Worm (Caenorhabditis elegans): Measurements from ENCODE around the gene deg-3.

DNA sequence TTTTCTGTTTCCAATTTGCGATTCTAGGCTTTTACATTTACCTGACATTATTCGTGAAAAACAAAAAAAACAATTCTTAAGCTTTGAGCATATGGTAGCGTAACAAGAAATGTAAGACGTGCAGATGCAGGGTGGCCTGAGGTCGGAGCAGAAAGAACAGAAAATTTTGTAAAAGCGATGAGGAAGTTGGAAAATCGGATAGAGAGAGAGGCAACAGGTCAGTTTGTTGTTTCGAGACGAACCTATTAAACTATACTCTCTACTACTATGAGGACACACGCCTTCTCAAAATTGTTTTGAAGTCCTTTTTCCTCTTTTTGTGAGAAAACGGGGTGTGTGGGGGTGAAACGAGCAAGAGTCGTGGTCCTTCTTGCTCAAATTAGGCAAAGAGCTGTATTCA, 6.6 kb upstream of the deg-3 start, which contains the start of gene des-2:
- no peak for TF ChIP-seq unc-130 (GFP tag; optimal IDR thresholded peaks at IDR 0.05)
- TF ChIP-seq unc-62 (GFP tag; optimal IDR thresholded peaks at IDR 0.05), result no peak
- no peak for TF ChIP-seq tlf-1 (GFP tag; optimal IDR thresholded peaks at IDR 0.05)
